Worm (Caenorhabditis elegans): ENCODE results near the gene R01H10.4.

ce11 chrIII:10261256-10261655 is 6.6 kb downstream of the R01H10.4 start:
- no peak for TF ChIP-seq sox-4 (tag; optimal IDR thresholded peaks at IDR 0.05)
- TF ChIP-seq elt-2 (tag; optimal IDR thresholded peaks at IDR 0.05), result no peak
- no peak for TF ChIP-seq C08G9.2 (tag; optimal IDR thresholded peaks at IDR 0.05)
- TF ChIP-seq tbx-2 (tag; optimal IDR thresholded peaks at IDR 0.05), result no peak
- no peak for TF ChIP-seq ama-1 (optimal IDR thresholded peaks at IDR 0.05)
- TF ChIP-seq pqm-1 (tag; optimal IDR thresholded peaks at IDR 0.05), result no peak
- TF ChIP-seq K02D7.2 (tag; optimal IDR thresholded peaks at IDR 0.05), result no peak
- no peak for TF ChIP-seq nhr-11 (tag; optimal IDR thresholded peaks at IDR 0.05)
- TF ChIP-seq F13H6.1 (tag; optimal IDR thresholded peaks at IDR 0.05), result no peak
- no peak for TF ChIP-seq mec-3 (tag; optimal IDR thresholded peaks at IDR 0.05; ENCODE audit: borderline replicate concordance)
- TF ChIP-seq ceh-24 (tag; optimal IDR thresholded peaks at IDR 0.05), result no peak
- no peak for TF ChIP-seq fkh-6 (tag; optimal IDR thresholded peaks at IDR 0.05)
